Fruit fly (Drosophila melanogaster) whole organism, prepupa: ENCODE measurements around the gene CG42780.

Experiments
- CG10669 ChIP-seq: fragments of 200-800 bp; sonication (Bioruptor generic); optimal IDR thresholded peaks from 3 replicates; lab custom pipeline; 2018; ENCODE audit warnings: missing biosample characterization, mild to moderate bottlenecking, missing genetic modification characterization, moderate library complexity
- CG11902 ChIP-seq: fragments of 200-800 bp; sonication (Bioruptor generic); optimal IDR thresholded peaks from 3 replicates; lab custom pipeline; 2016; ENCODE audit warnings: missing biosample characterization, missing genetic modification characterization
- CG15336 ChIP-seq: fragments of 200-800 bp; sonication (Bioruptor generic); IDR thresholded peaks from 2 replicates; pipeline ENCODE4 v1.3.6; 2022; ENCODE audit warnings: missing biosample characterization, missing genetic modification characterization
- CG1621 ChIP-seq: fragments of 200-800 bp; sonication (Bioruptor generic); optimal IDR thresholded peaks from 3 replicates; lab custom pipeline; 2018; ENCODE audit warnings: missing biosample characterization, mild to moderate bottlenecking, missing genetic modification characterization
- CG16779 ChIP-seq: fragments of 200-800 bp; sonication (Bioruptor generic); optimal IDR thresholded peaks from 3 replicates; lab custom pipeline; 2017; ENCODE audit warnings: missing biosample characterization, mild to moderate bottlenecking, missing genetic modification characterization
- CG3032 ChIP-seq: fragments of 200-800 bp; optimal IDR thresholded peaks from 2 replicates; lab custom pipeline; 2019; ENCODE audit warnings: missing biosample characterization, mild to moderate bottlenecking, missing genetic modification characterization, moderate library complexity
- CG31627 ChIP-seq: fragments of 200-800 bp; sonication (Bioruptor generic); optimal IDR thresholded peaks from 3 replicates; lab custom pipeline; 2016; ENCODE audit warnings: missing biosample characterization, missing genetic modification characterization
- CG34406 ChIP-seq: fragments of 200-800 bp; sonication (Bioruptor generic); optimal IDR thresholded peaks from 3 replicates; lab custom pipeline; 2016; ENCODE audit warnings: missing biosample characterization, missing genetic modification characterization
- CG3919 ChIP-seq: fragments of 200-800 bp; sonication (Bioruptor generic); optimal IDR thresholded peaks from 3 replicates; lab custom pipeline; 2016; ENCODE audit warnings: missing biosample characterization, missing genetic modification characterization
- CG4318 ChIP-seq: fragments of 200-800 bp; sonication (Bioruptor generic); optimal IDR thresholded peaks from 3 replicates; lab custom pipeline; 2017; ENCODE audit warnings: missing biosample characterization, mild to moderate bottlenecking, missing genetic modification characterization
- CG6163 ChIP-seq: fragments of 200-800 bp; sonication (Bioruptor generic); IDR thresholded peaks from 3 replicates; pipeline ENCODE4 v1.3.6; 2022; ENCODE audit warnings: missing biosample characterization, missing genetic modification characterization
- CG6792 ChIP-seq: fragments of 200-800 bp; sonication (Bioruptor generic); optimal IDR thresholded peaks from 3 replicates; lab custom pipeline; 2016; ENCODE audit warnings: missing biosample characterization, missing genetic modification characterization
- CG6808 ChIP-seq: fragments of 200-800 bp; sonication (Bioruptor generic); optimal IDR thresholded peaks from 3 replicates; lab custom pipeline; 2017; ENCODE audit warnings: missing biosample characterization, missing genetic modification characterization, mild to moderate bottlenecking, moderate library complexity, missing genetic modification reagents
- CG6854 ChIP-seq: fragments of 200-800 bp; sonication (Bioruptor generic); optimal IDR thresholded peaks from 2 replicates; lab custom pipeline; 2017; ENCODE audit warnings: missing biosample characterization, mild to moderate bottlenecking, missing genetic modification characterization
- CG7368 ChIP-seq: fragments of 200-800 bp; sonication (Bioruptor generic); optimal IDR thresholded peaks from 3 replicates; lab custom pipeline; 2016; ENCODE audit warnings: missing biosample characterization, missing genetic modification characterization
- CG8119 ChIP-seq: fragments of 200-800 bp; sonication (Bioruptor generic); IDR thresholded peaks from 3 replicates; pipeline ENCODE4 v1.3.6; 2022; ENCODE audit warnings: missing biosample characterization, missing genetic modification characterization
- CG8319 ChIP-seq: fragments of 200-800 bp; sonication (Bioruptor generic); optimal IDR thresholded peaks from 3 replicates; lab custom pipeline; 2016; ENCODE audit warnings: missing biosample characterization, missing genetic modification characterization
- CG8632 ChIP-seq: fragments of 200-800 bp; sonication (Bioruptor generic); optimal IDR thresholded peaks from 3 replicates; lab custom pipeline; 2016; ENCODE audit warnings: missing biosample characterization, missing genetic modification characterization
- Eip75B ChIP-seq: fragments of 200-800 bp; sonication (Bioruptor generic); optimal IDR thresholded peaks from 3 replicates; lab custom pipeline; 2016; ENCODE audit warnings: missing biosample characterization, missing genetic modification characterization
- Eip78C ChIP-seq: fragments of 200-800 bp; sonication (Bioruptor generic); peaks from one replicate; lab custom pipeline; 2016; ENCODE audit warnings: missing biosample characterization, missing genetic modification characterization
- Eip93F ChIP-seq: fragments of 200-800 bp; sonication (Bioruptor generic); optimal IDR thresholded peaks from 2 replicates; lab custom pipeline; 2016; ENCODE audit warnings: missing biosample characterization, mild to moderate bottlenecking, missing genetic modification characterization
- Ets21C ChIP-seq: fragments of 200-800 bp; sonication (Bioruptor generic); optimal IDR thresholded peaks from 3 replicates; lab custom pipeline; 2016; ENCODE audit warnings: missing biosample characterization, missing genetic modification characterization
- Ets96B ChIP-seq: fragments of 200-800 bp; optimal IDR thresholded peaks from 2 replicates; lab custom pipeline; 2019; ENCODE audit warnings: missing biosample characterization, mild to moderate bottlenecking, missing genetic modification characterization, moderate library complexity
- Gug ChIP-seq: fragments of 200-800 bp; sonication (Bioruptor generic); IDR thresholded peaks from 2 replicates; pipeline ENCODE4 v1.3.6; 2022; ENCODE audit warnings: missing biosample characterization, missing genetic modification characterization
- Hr38 ChIP-seq: sonication (Bioruptor generic); optimal IDR thresholded peaks from 2 replicates; lab custom pipeline; 2016; ENCODE audit warnings: missing biosample characterization, missing genetic modification characterization
- Hr4 ChIP-seq: fragments of 200-800 bp; sonication (Bioruptor generic); optimal IDR thresholded peaks from 3 replicates; lab custom pipeline; 2016; ENCODE audit warnings: missing biosample characterization, missing genetic modification characterization
- Lpt ChIP-seq: fragments of 200-800 bp; sonication (Bioruptor generic); optimal IDR thresholded peaks from 3 replicates; lab custom pipeline; 2016; ENCODE audit warnings: missing biosample characterization, missing genetic modification characterization
- Met ChIP-seq: fragments of 200-800 bp; sonication (Bioruptor generic); optimal IDR thresholded peaks from 3 replicates; lab custom pipeline; 2016; ENCODE audit warnings: missing biosample characterization, missing genetic modification characterization
- OdsH ChIP-seq: fragments of 200-800 bp; sonication (Bioruptor generic); optimal IDR thresholded peaks from 3 replicates; lab custom pipeline; 2016; ENCODE audit warnings: missing biosample characterization, missing genetic modification characterization
- Smox ChIP-seq: fragments of 200-800 bp; sonication (Bioruptor generic); optimal IDR thresholded peaks from 3 replicates; lab custom pipeline; 2016; ENCODE audit warnings: missing biosample characterization, missing genetic modification characterization
- Sox102F ChIP-seq: fragments of 200-800 bp; sonication (Bioruptor generic); optimal IDR thresholded peaks from 2 replicates; lab custom pipeline; 2016; ENCODE audit warnings: missing biosample characterization, mild to moderate bottlenecking, missing genetic modification characterization
- Sox14 ChIP-seq: fragments of 200-800 bp; sonication (Bioruptor generic); optimal IDR thresholded peaks from 3 replicates; lab custom pipeline; 2016; ENCODE audit warnings: missing biosample characterization, missing genetic modification characterization
- Sox15 ChIP-seq: fragments of 200-800 bp; sonication (Bioruptor generic); optimal IDR thresholded peaks from 3 replicates; lab custom pipeline; 2016; ENCODE audit warnings: missing biosample characterization, missing genetic modification characterization
- achi ChIP-seq: fragments of 200-800 bp; sonication (Bioruptor generic); optimal IDR thresholded peaks from 3 replicates; lab custom pipeline; 2016; ENCODE audit warnings: missing biosample characterization, missing genetic modification characterization
- acj6 ChIP-seq: fragments of 200-800 bp; sonication (Bioruptor generic); optimal IDR thresholded peaks from 3 replicates; lab custom pipeline; 2016; ENCODE audit warnings: missing biosample characterization, missing genetic modification characterization
- cyc ChIP-seq: fragments of 200-800 bp; sonication (Bioruptor generic); optimal IDR thresholded peaks from 3 replicates; lab custom pipeline; 2016; ENCODE audit warnings: missing biosample characterization, missing genetic modification characterization
- dac ChIP-seq: fragments of 200-800 bp; sonication (Bioruptor generic); optimal IDR thresholded peaks from 2 replicates; lab custom pipeline; 2017; ENCODE audit warnings: missing biosample characterization, mild to moderate bottlenecking, missing genetic modification characterization
- dsx ChIP-seq: fragments of 200-800 bp; optimal IDR thresholded peaks from 3 replicates; lab custom pipeline; 2019; ENCODE audit warnings: missing biosample characterization, mild to moderate bottlenecking, missing genetic modification characterization, moderate library complexity; ENCODE audit not compliant: poor library complexity, severe bottlenecking
- esn ChIP-seq: fragments of 200-800 bp; sonication (Bioruptor generic); optimal IDR thresholded peaks from 2 replicates; lab custom pipeline; 2016; ENCODE audit warnings: missing biosample characterization, mild to moderate bottlenecking, missing genetic modification characterization, moderate library complexity
- fd59A ChIP-seq: fragments of 200-800 bp; sonication (Bioruptor generic); optimal IDR thresholded peaks from 2 replicates; lab custom pipeline; 2017; ENCODE audit warnings: missing biosample characterization, mild to moderate bottlenecking, missing genetic modification characterization, missing genetic modification reagents
- fd85E ChIP-seq: fragments of 200-800 bp; sonication (Bioruptor generic); optimal IDR thresholded peaks from 3 replicates; lab custom pipeline; 2016; ENCODE audit warnings: missing biosample characterization, missing genetic modification characterization
- fkh ChIP-seq: fragments of 200-800 bp; sonication (Bioruptor generic); optimal IDR thresholded peaks from 3 replicates; lab custom pipeline; 2017; ENCODE audit warnings: missing biosample characterization, mild to moderate bottlenecking, missing genetic modification characterization, moderate library complexity
- pdm3 ChIP-seq: fragments of 200-800 bp; sonication (Bioruptor generic); optimal IDR thresholded peaks from 3 replicates; lab custom pipeline; 2016; ENCODE audit warnings: missing biosample characterization, missing genetic modification characterization
- salr ChIP-seq, 2 experiments: fragments of 200-800 bp; sonication (Bioruptor generic); optimal IDR thresholded peaks; 3 replicates each; lab custom pipeline; 2016 to 2018; ENCODE audit warnings: missing biosample characterization in 2 of 2, missing genetic modification characterization in 2 of 2, mild to moderate bottlenecking in 1 of 2
- svp ChIP-seq: fragments of 200-800 bp; sonication (Bioruptor generic); peaks from one replicate; lab custom pipeline; 2016; ENCODE audit warnings: missing biosample characterization, missing genetic modification characterization
- topi ChIP-seq: fragments of 200-800 bp; sonication (Bioruptor generic); optimal IDR thresholded peaks from 3 replicates; lab custom pipeline; 2016; ENCODE audit warnings: missing biosample characterization, missing genetic modification characterization

Gene CG42780

dm6 chrX:7336121-7336961 is 4.3 kb upstream of the CG42780 start (continued):
- TF ChIP-seq CG6808 (GFP tag; lab: Kevin White, UChicago) (peak; percentile 70), CG34406 (GFP tag; lab: Kevin White, UChicago) (peak; percentile 46), CG4318 (GFP tag; lab: Kevin White, UChicago) (peak; percentile 70), Smox (GFP tag; lab: Kevin White, UChicago) (no peak), CG8632 (peak; percentile 51), Sox102F (GFP tag; lab: Kevin White, UChicago) (peak; percentile 1), Lpt (GFP tag; lab: Kevin White, UChicago) (peak; percentile 66), Ets96B (tag; lab: Kevin White, UChicago) (peak; percentile 72), CG6792 (GFP tag; lab: Kevin White, UChicago) (peak; percentile 41), Eip93F (GFP tag; lab: Kevin White, UChicago) (no peak), dac (peak; percentile 26), CG10669 (GFP tag; lab: Kevin White, UChicago) (peak; percentile 72), CG3919 (GFP tag; lab: Kevin White, UChicago) (peak; percentile 66), svp (GFP tag; lab: Kevin White, UChicago) (no peak), pdm3 (peak; percentile 80), salr (GFP tag; optimal IDR thresholded peaks at IDR 0.05; lab: Kevin White, UChicago) (peak; percentile 32 to 65), Sox15 (GFP tag; lab: Kevin White, UChicago) (no peak), Hr4 (GFP tag; lab: Kevin White, UChicago) (peak; percentile 82), CG15336 (peak; percentile 84), Ets21C (GFP tag; lab: Kevin White, UChicago) (no peak), esn (GFP tag; lab: Kevin White, UChicago) (no peak), dsx (no peak)

- TF ChIP-seq CG3919 (GFP tag; lab: Kevin White, UChicago) (peak; percentile 59), pdm3 (peak; percentile 58), CG6808 (GFP tag; lab: Kevin White, UChicago) (peak; percentile 60), CG31627 (GFP tag; lab: Kevin White, UChicago) (peak; percentile 28), Sox15 (GFP tag; lab: Kevin White, UChicago) (peak; percentile 13), topi (GFP tag; lab: Kevin White, UChicago) (peak; percentile 78), CG16779 (peak; percentile 79), CG6163 (GFP tag; lab: Robert Waterston, UW) (peak; percentile 87), Sox102F (GFP tag; lab: Kevin White, UChicago) (peak; percentile 75), CG15336 (peak; percentile 78), CG10669 (GFP tag; lab: Kevin White, UChicago) (peak; percentile 56), achi (peak; percentile 63), Sox14 (GFP tag; lab: Kevin White, UChicago) (peak; percentile 19), Eip78C (GFP tag; lab: Kevin White, UChicago) (peak; percentile 93), Gug (peak; percentile 37; the same call in 1 of the 2 replicates), fd59A (GFP tag; lab: Kevin White, UChicago) (peak; percentile 52), Eip75B (peak; percentile 83), cyc (GFP tag; lab: Kevin White, UChicago) (peak; percentile 46), CG6792 (GFP tag; lab: Kevin White, UChicago) (peak; percentile 53), fkh (GFP tag; lab: Kevin White, UChicago) (no peak), acj6 (GFP tag; lab: Kevin White, UChicago) (peak; percentile 69), Hr38 (GFP tag; lab: Kevin White, UChicago) (no peak), CG8632 (peak; percentile 59), OdsH (GFP tag; lab: Kevin White, UChicago) (peak; percentile 63), CG11902 (peak; percentile 24), CG1621 (tag; lab: Kevin White, UChicago) (peak; percentile 53), CG8119 (GFP tag; lab: Robert Waterston, UW) (peak; percentile 79), CG34406 (GFP tag; lab: Kevin White, UChicago) (peak; percentile 65), CG7368 (GFP tag; lab: Kevin White, UChicago) (peak; percentile 51), CG8319 (GFP tag; lab: Kevin White, UChicago) (peak; percentile 29), CG3032 (tag; lab: Kevin White, UChicago) (peak; percentile 77), Smox (GFP tag; lab: Kevin White, UChicago) (peak; percentile 74), Eip93F (GFP tag; lab: Kevin White, UChicago) (peak; percentile 82), fd85E (GFP tag; lab: Kevin White, UChicago) (no peak), CG6854 (peak; percentile 25), Met (GFP tag; lab: Kevin White, UChicago) (peak; percentile 78), Ets96B (tag; lab: Kevin White, UChicago) (peak; percentile 79)
Measured at dm6 chrX:7335524-7335991, 3.6 kb upstream of the CG42780 start.
